Worm (Caenorhabditis elegans) whole organism, L4/young adult: Measurements from ENCODE around the gene fzr-1.

Experiments
- W03F9.2 ChIP-seq: fragments of 150-350 bp; optimal IDR thresholded peaks from 2 replicates; lab custom pipeline; 2014; ENCODE audit warnings: missing biosample characterization, missing genetic modification characterization
- dao-5 ChIP-seq: sonication (generic microtip); optimal IDR thresholded peaks from 2 replicates; lab custom pipeline; 2016; ENCODE audit warnings: missing genotype, missing genetic modification characterization, moderate library complexity, missing compliant biosample characterization
- him-1 ChIP-seq: sonication (generic microtip); optimal IDR thresholded peaks from 2 replicates; lab custom pipeline; 2016; ENCODE audit warnings: missing genotype, missing genetic modification reagents, missing genetic modification characterization, missing compliant biosample characterization

fzr-1 gene

DNA sequence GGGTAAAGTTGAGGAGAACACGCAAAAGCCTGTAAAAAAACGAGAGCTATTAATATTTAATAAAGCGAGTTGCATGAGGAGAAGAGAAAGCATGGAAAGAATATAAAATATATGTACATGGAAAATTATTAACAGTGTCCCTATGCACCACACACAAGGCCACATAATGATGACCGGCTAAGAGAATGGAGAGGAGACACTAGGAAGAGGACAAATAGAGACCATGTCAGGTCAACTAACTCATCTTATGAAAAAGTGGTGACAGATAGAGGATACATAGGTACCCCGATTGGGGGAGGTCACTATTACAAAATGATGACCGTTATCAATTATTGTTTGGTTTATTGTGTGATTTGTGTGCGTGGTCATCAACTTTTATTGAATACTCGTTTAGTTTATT lies at the start of gene fzr-1:
TSS of gene fzr-1 (minus strand) at position 29 of the 400 bp plus-strand sequence.
- no peak for TF ChIP-seq dao-5 (tag; lab: Kevin White, UChicago)
- TF ChIP-seq W03F9.2 (tag; lab: Kevin White, UChicago), result no peak
- no peak for TF ChIP-seq him-1 (tag; lab: Kevin White, UChicago)

DNA sequence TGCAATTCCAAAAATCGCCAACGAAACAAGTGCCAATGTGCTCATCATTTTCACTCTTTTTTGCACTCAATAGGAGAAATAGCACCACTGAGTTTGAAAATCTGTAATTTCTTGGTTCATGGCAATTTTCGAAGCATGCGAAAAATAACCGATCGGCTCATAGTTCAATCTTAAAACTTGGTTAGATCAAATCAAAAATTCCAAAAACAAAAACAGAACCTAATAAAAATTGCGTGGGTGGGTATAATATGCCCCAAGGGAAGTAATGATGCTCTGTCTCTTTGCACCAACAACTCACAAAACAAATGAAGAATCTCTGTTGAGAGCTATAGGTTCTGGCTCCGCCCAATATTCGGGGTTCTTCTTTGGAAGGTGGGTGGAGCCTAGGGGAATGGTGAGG lies 47.6 kb upstream of the fzr-1 start, which contains the start of gene nlp-11:
TSS of gene nlp-11 (minus strand) at position 101 of the 400 bp plus-strand sequence.
- TF ChIP-seq him-1 (tag; lab: Kevin White, UChicago) (no peak), W03F9.2 (tag; lab: Kevin White, UChicago) (no peak), dao-5 (tag; lab: Kevin White, UChicago) (no peak)

DNA sequence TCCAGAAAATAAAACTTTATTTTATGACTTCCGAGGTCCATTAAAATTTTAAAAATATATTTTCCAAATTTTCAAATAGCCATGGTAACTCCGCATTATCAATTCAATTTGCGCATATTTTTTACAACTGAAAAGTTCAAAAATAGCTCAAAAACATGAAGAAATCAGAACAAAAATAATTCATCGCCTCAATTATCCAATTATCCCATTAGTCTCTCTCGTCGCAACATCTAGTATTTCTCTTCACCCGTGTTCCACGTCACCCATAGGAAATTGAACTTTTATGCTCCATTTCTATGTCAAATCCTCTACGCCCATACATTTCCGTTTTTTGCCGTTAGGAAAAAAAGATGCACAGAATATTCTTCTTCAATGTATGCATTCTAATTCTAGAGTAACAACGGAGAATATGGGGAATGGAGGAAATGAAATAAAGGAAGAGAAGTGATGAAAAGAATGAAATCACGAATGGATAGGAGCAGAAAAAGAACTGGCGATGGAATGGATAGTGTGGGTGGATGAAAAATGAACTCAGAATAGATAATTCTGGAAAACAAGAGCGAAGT lies 45.9 kb upstream of the fzr-1 start:
- TF ChIP-seq him-1 (tag; lab: Kevin White, UChicago) (no peak), W03F9.2 (tag; lab: Kevin White, UChicago) (no peak), dao-5 (tag; lab: Kevin White, UChicago) (no peak)

DNA sequence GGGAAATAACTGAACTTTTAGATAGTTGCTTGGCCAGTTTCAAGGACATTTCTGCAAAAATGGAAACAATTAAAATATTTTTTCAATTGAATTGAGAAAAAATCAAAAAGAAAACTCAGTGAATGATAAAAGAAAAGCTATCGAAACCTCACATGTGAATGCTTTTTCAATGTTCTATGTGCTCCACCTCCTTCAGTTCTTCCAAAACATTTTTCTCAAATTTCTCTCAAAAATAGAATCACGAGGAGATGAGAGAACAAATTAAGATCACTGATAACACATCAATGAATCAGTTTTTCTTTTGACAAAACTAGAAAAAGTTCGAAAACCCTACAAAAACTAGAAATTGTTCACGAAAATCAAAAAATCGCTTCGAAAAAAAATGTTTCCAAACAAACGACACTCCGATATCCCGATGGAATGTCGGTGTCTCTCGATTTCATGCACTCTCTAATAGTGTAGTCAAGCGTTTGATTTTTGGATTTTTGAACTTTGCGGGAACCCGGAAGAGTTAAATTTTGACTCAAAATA lies 42.5 kb upstream of the fzr-1 start, which contains the start of gene ZK1320.9:
TSS of gene ZK1320.9 (minus strand) at position 51 of the 531 bp plus-strand sequence.
- TF ChIP-seq W03F9.2 (tag; lab: Kevin White, UChicago), result no peak
- no peak for TF ChIP-seq dao-5 (tag; lab: Kevin White, UChicago)

DNA sequence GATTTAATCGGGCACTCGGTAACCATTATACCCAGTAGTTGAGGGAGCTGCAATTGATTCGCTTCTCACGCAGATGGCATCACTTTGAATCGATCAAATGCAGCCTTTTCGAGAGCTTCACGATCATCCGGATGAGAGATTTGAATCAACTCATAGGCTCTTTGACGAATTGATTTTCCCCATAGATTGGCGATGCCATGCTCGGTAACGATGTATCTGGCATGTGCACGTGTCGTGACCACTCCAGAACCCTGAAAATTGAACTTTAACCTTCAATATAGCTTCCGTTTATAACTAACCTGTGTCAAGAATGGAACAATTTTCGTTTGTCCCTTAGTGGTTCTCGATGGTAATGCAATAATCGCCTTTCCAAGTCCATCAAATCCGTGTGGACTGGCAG lies 39.9 kb upstream of the fzr-1 start:
- no peak for TF ChIP-seq W03F9.2 (tag; lab: Kevin White, UChicago)
- TF ChIP-seq dao-5 (tag; lab: Kevin White, UChicago), result no peak
- no peak for TF ChIP-seq him-1 (tag; lab: Kevin White, UChicago)

DNA sequence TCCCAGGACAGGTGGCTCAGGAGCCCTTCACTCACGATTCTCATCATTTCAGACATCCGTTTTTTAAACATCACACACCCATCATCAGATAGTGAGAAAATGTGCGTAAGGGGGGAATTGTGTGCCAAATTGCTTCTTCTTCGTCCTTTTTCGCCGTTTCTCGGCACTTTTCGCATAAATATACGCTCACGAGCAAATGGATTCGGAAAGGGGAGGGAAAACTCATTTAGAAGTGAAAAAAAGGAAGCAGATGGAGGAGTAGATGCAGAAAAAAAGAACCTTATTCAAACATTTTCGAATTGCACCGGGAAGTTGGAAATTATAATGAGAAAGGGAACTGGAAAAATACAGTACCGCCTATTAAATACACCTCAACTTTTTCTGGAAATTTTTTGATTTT lies 37.8 kb upstream of the fzr-1 start:
- TF ChIP-seq W03F9.2 (tag; lab: Kevin White, UChicago) (no peak), dao-5 (tag; lab: Kevin White, UChicago) (no peak), him-1 (tag; lab: Kevin White, UChicago) (no peak)

DNA sequence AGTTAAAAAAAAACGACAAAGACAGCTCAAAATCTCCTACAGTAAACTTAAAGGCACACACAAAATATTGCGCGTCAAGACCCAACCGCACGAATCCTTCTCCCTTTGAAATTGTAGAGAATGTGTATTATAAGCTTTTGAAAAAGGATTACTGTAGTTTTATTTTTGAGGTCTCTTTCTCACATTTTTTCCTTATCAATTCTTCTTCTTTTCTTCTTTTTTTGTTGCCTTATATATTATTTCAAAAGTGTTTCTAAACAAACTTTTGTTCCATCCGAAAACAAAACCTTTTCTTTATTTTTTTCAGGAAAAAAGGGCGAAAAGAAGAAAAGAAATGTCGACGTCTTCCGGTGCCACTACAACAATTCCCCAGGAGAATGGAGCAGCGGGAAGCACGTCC lies 36.2 kb upstream of the fzr-1 start, which contains the start of gene ZK1320.13:
TSS of gene ZK1320.13 (plus strand) at position 301 of the 400 bp plus-strand sequence.
- TF ChIP-seq W03F9.2 (tag; lab: Kevin White, UChicago) (no peak), him-1 (tag; lab: Kevin White, UChicago) (no peak), dao-5 (tag; lab: Kevin White, UChicago) (no peak)

DNA sequence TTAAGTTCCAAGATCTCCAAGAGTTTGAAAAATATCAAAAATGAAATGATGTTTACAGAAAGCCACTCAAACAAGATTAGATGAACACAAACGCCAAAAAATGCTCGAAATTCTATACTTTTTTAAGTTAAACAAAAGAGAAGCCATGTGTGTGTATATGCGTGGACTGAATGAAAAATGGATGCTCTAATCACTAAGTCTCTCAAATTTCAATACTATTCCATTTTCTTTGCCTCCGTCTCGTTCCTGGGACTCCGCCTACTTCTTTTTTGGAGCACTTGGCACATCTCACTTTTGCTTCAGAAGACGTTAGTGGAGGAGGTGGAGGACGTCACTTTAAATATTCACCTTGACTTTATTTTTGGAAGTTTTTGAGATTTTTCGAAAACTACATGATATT lies 35.6 kb upstream of the fzr-1 start:
- no peak for TF ChIP-seq him-1 (tag; lab: Kevin White, UChicago)
- no peak for TF ChIP-seq dao-5 (tag; lab: Kevin White, UChicago)
- no peak for TF ChIP-seq W03F9.2 (tag; lab: Kevin White, UChicago)

DNA sequence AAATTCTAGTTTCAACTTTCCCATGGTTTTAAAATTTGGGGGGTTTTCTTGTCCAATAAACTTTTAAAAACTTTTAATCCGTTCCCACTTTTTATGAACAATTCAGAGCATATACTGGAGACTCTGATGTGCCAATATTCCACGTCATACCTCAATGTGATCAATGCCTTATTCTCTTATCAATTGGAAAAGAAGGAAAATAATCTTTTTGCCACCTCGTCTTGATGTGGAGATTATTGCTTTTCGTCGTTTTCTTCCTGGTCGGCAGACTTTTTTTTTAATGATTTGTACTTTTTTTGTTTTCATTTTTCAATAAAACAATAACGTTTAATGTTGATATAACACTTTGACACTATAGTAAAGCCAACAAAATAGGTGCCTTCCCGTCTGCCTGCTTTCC lies 33.2 kb upstream of the fzr-1 start:
- TF ChIP-seq dao-5 (tag; lab: Kevin White, UChicago) (no peak), him-1 (tag; lab: Kevin White, UChicago) (no peak), W03F9.2 (tag; lab: Kevin White, UChicago) (no peak)

DNA sequence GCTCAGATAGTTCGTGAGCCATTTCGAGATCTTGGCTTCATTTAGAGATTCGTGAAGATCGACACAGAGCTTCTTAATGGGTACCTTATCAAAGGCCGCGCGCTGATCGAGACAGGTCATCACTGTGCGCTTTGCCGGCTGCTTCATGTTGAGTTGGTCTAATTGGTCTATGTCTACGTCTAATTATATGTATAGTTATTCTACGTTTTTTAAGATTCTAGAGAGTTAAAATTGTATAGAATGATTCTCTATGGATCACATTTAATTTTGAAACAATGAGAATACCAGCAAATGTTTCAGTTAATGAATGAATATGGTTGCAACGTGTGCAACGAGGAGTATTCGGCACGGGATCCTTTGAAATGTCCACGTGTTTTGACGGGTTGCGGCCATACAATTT lies 30.4 kb upstream of the fzr-1 start, which contains the start of gene arc-1:
TSS of gene arc-1 (plus strand) at position 301 of the 400 bp plus-strand sequence.
- TF ChIP-seq dao-5 (tag; lab: Kevin White, UChicago) (no peak), him-1 (tag; lab: Kevin White, UChicago) (no peak), W03F9.2 (tag; lab: Kevin White, UChicago) (no peak)

DNA sequence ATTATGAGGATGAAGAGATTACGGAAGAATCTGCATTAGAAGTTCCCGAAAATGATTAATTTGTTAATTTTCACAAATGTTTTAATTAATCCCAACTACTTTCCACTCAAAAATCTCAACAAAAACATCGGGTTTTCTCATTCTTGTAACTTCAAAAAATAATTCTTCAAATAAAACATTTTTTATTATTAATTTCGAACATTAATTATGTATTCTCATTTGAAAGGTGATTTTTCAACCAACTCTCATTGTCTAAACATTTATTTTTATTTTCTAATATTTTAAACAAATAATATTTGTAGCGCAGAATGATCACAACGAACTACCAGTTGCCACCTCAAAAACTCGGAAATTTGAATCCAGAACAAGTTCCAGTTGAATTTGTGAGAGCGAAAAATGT lies 27.0 kb upstream of the fzr-1 start, which contains the start of gene ZK1320.7:
TSS of gene ZK1320.7 (plus strand) at position 301 of the 400 bp plus-strand sequence.
- TF ChIP-seq W03F9.2 (tag; lab: Kevin White, UChicago) (no peak), him-1 (tag; lab: Kevin White, UChicago) (no peak), dao-5 (tag; lab: Kevin White, UChicago) (no peak)

DNA sequence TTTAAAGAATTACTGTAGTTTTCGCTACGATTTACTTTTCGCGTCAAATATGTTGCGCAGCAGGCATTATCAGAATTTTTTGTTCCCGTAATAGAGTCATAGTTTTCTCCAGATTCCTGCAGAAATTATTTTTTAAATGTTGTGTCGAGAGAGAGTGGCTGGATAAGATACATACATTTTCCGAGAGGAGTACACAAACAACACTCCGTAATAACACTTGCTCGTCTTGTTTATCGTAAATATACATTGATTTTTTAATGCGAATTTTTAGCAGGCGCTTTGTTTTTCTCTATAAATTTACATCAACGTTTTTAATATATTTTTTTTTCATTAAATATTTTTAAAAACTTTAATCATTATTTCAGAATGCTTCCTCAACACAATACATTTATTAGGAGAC lies 24.7 kb upstream of the fzr-1 start, which contains the start of gene taf-8:
TSS of gene taf-8 (plus strand) at position 360 of the 400 bp plus-strand sequence.
- TF ChIP-seq W03F9.2 (tag; lab: Kevin White, UChicago) (peak; percentile 16), him-1 (tag; lab: Kevin White, UChicago) (no peak), dao-5 (tag; lab: Kevin White, UChicago) (no peak)

DNA sequence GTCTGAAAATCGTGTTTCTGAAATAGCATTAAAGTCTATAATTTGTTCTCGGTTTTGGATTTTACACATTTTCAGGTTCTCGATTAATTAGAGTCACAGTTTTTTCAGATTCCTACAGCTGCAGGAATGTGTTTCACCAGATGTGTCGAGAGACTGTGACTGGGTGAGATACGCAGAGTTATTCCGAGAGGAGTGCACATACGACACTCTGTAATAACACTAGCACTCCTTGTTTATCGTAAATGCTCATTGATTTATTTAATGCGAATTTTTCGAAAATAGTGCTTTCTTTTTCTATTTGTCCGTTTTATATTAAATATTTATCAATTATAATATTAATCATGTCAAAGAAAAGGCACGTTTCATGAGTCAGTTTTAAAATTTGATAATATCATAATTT lies 23.1 kb upstream of the fzr-1 start, which contains the start of gene ZK1320.11:
TSS of gene ZK1320.11 (plus strand) at position 243 of the 400 bp plus-strand sequence.
- no peak for TF ChIP-seq dao-5 (tag; lab: Kevin White, UChicago)
- TF ChIP-seq him-1 (tag; lab: Kevin White, UChicago), result no peak
- no peak for TF ChIP-seq W03F9.2 (tag; lab: Kevin White, UChicago)
